Fruit fly (Drosophila melanogaster): Measurements from ENCODE around the gene CG31076.

CG31076 gene

DNA sequence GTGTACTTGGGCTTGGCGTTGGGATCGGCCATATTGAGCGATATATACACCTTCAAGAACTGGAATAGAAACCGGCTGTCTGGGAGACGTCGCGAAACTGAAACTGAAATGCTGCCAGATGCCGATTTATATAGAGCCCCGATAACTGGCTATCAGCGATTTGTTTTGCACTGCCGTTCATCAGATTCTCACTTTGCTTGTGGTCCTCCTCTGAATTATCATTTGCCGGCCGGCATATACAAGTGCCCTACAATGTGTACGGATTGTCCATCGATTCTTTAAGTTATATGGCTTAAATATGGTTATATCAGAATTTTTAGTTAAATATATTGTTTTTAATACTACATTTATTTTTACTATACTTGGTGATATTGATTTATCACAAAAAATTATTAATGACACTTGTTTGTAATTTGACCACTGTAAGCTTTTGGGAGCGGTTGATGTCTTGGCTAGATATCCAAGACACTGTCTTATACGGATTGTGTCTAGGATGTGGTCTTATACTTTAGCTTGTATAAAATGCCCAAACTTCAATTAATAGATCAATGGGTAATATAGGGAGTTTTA is 1.2 kb downstream of the CG31076 start, which contains the start of gene CG31075 (continued):
- TF ChIP-seq vri (GFP tag; optimal IDR thresholded peaks at IDR 0.05) (peak; percentile 85), CG6792 (GFP tag; optimal IDR thresholded peaks at IDR 0.05) (peak; percentile 86), CG16779 (tag; optimal IDR thresholded peaks at IDR 0.05) (peak; percentile 81), fd85E (GFP tag; optimal IDR thresholded peaks at IDR 0.05) (peak; percentile 74), fkh (GFP tag; optimal IDR thresholded peaks at IDR 0.05) (no peak), CG11762 (GFP tag; optimal IDR thresholded peaks at IDR 0.05; ENCODE audit: insufficient read depth) (peak; percentile 83), achi (GFP tag; optimal IDR thresholded peaks at IDR 0.05) (peak; percentile 90), Ets96B (tag; optimal IDR thresholded peaks at IDR 0.05) (peak; percentile 93)

DNA sequence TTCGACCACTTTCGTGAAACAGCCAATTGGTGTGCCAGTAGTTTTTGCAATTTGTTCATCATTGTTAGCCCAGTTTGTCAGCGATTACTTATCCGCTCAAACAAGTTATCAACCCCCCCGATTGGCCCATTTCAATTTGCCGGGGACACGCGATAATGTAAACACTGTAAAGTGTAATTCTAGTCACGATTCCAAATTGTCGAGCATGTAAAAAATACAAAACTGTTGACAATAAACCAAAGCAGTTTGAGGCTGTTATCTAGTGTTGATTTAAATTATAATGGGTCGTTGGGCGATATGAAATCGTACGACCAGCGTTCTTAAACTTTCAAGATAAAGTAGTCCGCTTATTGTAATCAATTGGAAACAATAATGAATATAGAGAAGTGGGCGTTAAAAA is 2.2 kb downstream of the CG31076 start:
- TF ChIP-seq CG16779 (tag; optimal IDR thresholded peaks at IDR 0.05), result no peak
- no peak for TF ChIP-seq Sox14 (GFP tag; optimal IDR thresholded peaks at IDR 0.05)
- TF ChIP-seq CG6163 (GFP tag; IDR thresholded peaks at IDR 0.05), result 0 out of 3 replicates have a peak, but pooled peaks have one; percentile 9
- TF ChIP-seq pdm3 (GFP tag; optimal IDR thresholded peaks at IDR 0.05), result no peak
- no peak for TF ChIP-seq CG11294 (GFP tag; IDR thresholded peaks at IDR 0.05)
- peak; percentile 23 for TF ChIP-seq fkh (GFP tag; optimal IDR thresholded peaks at IDR 0.05)
- peak in 1 of 2 experiments; percentile 37 for TF ChIP-seq ss (GFP tag; optimal IDR thresholded peaks at IDR 0.05)

DNA sequence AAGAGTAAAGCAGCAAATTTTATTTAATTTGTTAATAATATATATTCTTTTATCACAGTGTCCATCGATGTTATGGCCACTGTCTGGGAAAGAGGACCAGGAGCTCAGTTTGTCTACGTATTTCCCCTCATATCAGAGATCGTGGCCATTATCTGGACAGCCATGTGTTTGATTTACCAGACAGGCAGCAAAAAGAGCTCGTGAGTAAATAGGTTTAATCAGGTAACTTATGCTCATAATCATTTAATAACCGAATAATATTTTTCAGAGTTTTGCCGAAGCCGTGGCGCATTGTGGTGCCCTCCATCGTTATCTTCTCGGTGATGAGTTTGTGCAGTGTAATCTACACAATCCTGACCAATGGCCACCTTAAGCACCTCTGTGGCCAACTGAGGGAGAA is 5.2 kb downstream of the CG31076 start:
- TF ChIP-seq CG16779 (tag; optimal IDR thresholded peaks at IDR 0.05) (no peak), svp (GFP tag) (peak; percentile 62)

DNA sequence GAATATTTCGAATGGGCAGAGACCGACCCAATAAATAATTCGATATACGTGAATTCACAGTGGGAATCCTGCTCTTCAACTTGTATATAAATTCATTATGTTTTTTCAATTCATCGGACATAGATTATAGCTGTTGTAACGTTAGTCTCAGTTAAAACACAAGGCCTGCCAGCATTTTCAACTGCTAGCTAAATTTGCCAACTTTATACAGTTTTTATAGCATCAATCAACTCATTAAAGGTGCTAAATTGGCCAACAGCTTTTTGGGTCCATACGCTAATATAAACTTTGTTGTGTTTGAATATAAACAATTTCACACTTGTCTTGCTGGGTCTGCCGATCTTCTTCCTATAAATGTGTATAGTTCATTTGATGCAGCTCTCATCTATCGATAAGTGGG is 7.5 kb downstream of the CG31076 start:
- TF ChIP-seq svp (GFP tag), result peak; percentile 44
- no peak for TF ChIP-seq CG16779 (tag; optimal IDR thresholded peaks at IDR 0.05)

DNA sequence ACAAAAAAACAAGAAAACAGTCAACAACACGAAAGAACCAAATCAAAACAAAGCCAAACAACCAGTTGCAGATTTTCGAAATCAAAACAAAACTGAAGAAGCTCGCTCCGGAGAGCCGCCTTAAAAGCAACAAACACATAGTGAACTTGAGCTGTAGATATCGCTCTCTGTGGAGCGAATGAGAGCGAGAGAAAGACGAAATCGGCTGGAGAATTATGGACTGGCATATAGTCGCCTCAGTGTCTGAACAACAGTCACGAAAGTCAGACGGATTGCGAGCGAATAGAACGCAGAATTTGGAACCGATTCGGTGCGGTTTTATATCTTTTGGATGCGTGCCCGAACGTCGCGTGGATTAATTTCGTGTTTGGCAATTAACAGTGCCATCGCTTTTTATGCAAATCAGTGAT is 9.4 kb downstream of the CG31076 start:
- TF ChIP-seq CG8319 (GFP tag; optimal IDR thresholded peaks at IDR 0.05) (no peak), eg (GFP tag; IDR thresholded peaks at IDR 0.05) (peak; percentile 62; the same call in 2 of the 3 replicates), achi (GFP tag; optimal IDR thresholded peaks at IDR 0.05) (no peak), cyc (GFP tag; optimal IDR thresholded peaks at IDR 0.05) (no peak), CG6854 (GFP tag; optimal IDR thresholded peaks at IDR 0.05) (peak; percentile 58), ss (GFP tag; optimal IDR thresholded peaks at IDR 0.05) (peak in 1 of 2 experiments; percentile 72), acj6 (GFP tag; optimal IDR thresholded peaks at IDR 0.05) (no peak), fkh (GFP tag; optimal IDR thresholded peaks at IDR 0.05) (no peak), CG7368 (GFP tag; optimal IDR thresholded peaks at IDR 0.05) (no peak), Sox102F (GFP tag; optimal IDR thresholded peaks at IDR 0.05) (no peak), Gug (GFP tag; IDR thresholded peaks at IDR 0.05) (no peak), esn (GFP tag; optimal IDR thresholded peaks at IDR 0.05) (peak; percentile 13), CG6808 (GFP tag; optimal IDR thresholded peaks at IDR 0.05) (no peak), CG15336 (GFP tag; IDR thresholded peaks at IDR 0.05) (peak; percentile 27; the same call in 1 of the 2 replicates)

DNA sequence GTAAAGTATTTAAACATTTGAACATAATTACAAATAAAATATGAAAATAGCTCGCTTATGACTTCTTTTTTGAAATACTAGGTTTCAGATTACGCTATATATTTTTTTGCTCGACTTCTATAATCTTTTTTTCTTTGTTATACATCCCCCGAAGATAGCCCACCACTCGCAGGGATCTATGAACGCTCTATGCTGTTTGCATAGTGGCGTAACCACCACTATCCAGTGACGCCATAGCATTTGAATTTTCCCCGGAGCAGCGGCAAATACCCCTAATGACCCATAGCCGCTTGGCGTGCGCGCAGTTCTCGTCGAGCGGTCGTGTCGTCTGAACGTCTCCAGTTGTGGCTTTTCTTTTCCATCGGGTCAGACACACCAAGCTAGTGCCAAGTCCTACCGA is 11.4 kb downstream of the CG31076 start, which contains the start of the genes CG14253 and CG46313:
Gene CG14253 (plus strand): TSS at position 301 of the 400 bp plus-strand sequence.
Gene CG46313 (plus strand): TSS at position 301 of the 400 bp plus-strand sequence.
- TF ChIP-seq CG6808 (GFP tag; optimal IDR thresholded peaks at IDR 0.05) (no peak), CG11762 (GFP tag; optimal IDR thresholded peaks at IDR 0.05; ENCODE audit: insufficient read depth) (no peak), Eip93F (GFP tag; optimal IDR thresholded peaks at IDR 0.05) (no peak), CG6792 (GFP tag; optimal IDR thresholded peaks at IDR 0.05) (no peak), OdsH (GFP tag; optimal IDR thresholded peaks at IDR 0.05) (no peak), CG32006 (GFP tag; optimal IDR thresholded peaks at IDR 0.05) (no peak), CG8319 (GFP tag; optimal IDR thresholded peaks at IDR 0.05) (no peak), Lpt (GFP tag; optimal IDR thresholded peaks at IDR 0.05) (no peak), Hr39 (GFP tag; optimal IDR thresholded peaks at IDR 0.05) (no peak), Eip78C (GFP tag) (no peak), vri (GFP tag; optimal IDR thresholded peaks at IDR 0.05) (no peak), CG1621 (tag; optimal IDR thresholded peaks at IDR 0.05) (no peak), CG8632 (GFP tag; optimal IDR thresholded peaks at IDR 0.05) (no peak), CG11294 (GFP tag; IDR thresholded peaks at IDR 0.05) (no peak), net (GFP tag; optimal IDR thresholded peaks at IDR 0.05) (no peak), Eip75B (GFP tag; optimal IDR thresholded peaks at IDR 0.05) (no peak), Ets21C (GFP tag; optimal IDR thresholded peaks at IDR 0.05) (no peak), Ets96B (tag; optimal IDR thresholded peaks at IDR 0.05) (no peak), CG10669 (GFP tag; optimal IDR thresholded peaks at IDR 0.05) (no peak)
